Fruit fly (Drosophila melanogaster) whole organism: ENCODE results near the gene Rcd4.

Experiments used
- CG8478 ChIP-seq: fragments of >200 bp; optimal IDR thresholded peaks from 2 replicates; lab custom pipeline; 2018; ENCODE audit warnings: inconsistent platforms
- EcR ChIP-seq, 2 experiments: fragments of >200 bp; optimal IDR thresholded peaks; 2 replicates each; lab custom pipeline; 2017; ENCODE audit warnings: missing biosample characterization in 2 of 2, missing genetic modification characterization in 2 of 2, missing genetic modification reagents in 2 of 2
- pan ChIP-seq: fragments of >200 bp; optimal IDR thresholded peaks from 2 replicates; lab custom pipeline; 2017
- psq ChIP-seq: fragments of >200 bp; optimal IDR thresholded peaks from 2 replicates; lab custom pipeline; 2017
- usp ChIP-seq: fragments of >200 bp; optimal IDR thresholded peaks from 2 replicates; lab custom pipeline; 2017; ENCODE audit warnings: missing biosample characterization, missing genetic modification characterization, mixed read lengths

- TF ChIP-seq usp (GFP tag; lab: Kevin White, UChicago), result no peak
- no peak for TF ChIP-seq pan (lab: Kevin White, UChicago)
- no peak for TF ChIP-seq psq (lab: Kevin White, UChicago)
- TF ChIP-seq EcR (GFP tag; optimal IDR thresholded peaks at IDR 0.05; lab: Kevin White, UChicago), result no peak
- TF ChIP-seq CG8478, result no peak
Observed at dm6 chr2L:8384108-8384601, 1.5 kb downstream of the Rcd4 start, which contains the start of the genes Dad1 and CG13384.
